Fruit fly (Drosophila melanogaster): ENCODE data around the gene CG8833.

- peak; percentile 17 for TF ChIP-seq ewg (GFP tag; optimal IDR thresholded peaks at IDR 0.05)
- no peak for TF ChIP-seq CG10321 (GFP tag; IDR thresholded peaks at IDR 0.05)
- TF ChIP-seq CG34422 (GFP tag; IDR thresholded peaks at IDR 0.05) = no peak
- no peak for TF ChIP-seq Side (GFP tag; optimal IDR thresholded peaks at IDR 0.05)
- no peak for TF ChIP-seq ac (GFP tag; optimal IDR thresholded peaks at IDR 0.05)
- TF ChIP-seq sr (GFP tag; IDR thresholded peaks at IDR 0.05) = no peak
- TF ChIP-seq Atf3 (GFP tag; optimal IDR thresholded peaks at IDR 0.05) = no peak
Measured at dm6 chr3L:13905515-13905914, 23.3 kb downstream of the CG8833 start.

Measured in whole organism, embryonic.